Fruit fly (Drosophila melanogaster): ENCODE results near the gene CG15293.
A peak's percentile ranks its signal among the peaks of the same experiment; 100 is the strongest.

Gene CG15293

dm6 chr2L:14125630-14126029 is 16.4 kb upstream of the CG15293 start:
- TF ChIP-seq Hr83 (GFP tag; optimal IDR thresholded peaks at IDR 0.05; ENCODE audit: poor library complexity, severe bottlenecking) (no peak), Dif (GFP tag; optimal IDR thresholded peaks at IDR 0.05; ENCODE audit: partially characterized antibody) (no peak), HLH106 (tag; optimal IDR thresholded peaks at IDR 0.05) (no peak), Jra (GFP tag; optimal IDR thresholded peaks at IDR 0.05) (no peak), foxo (GFP tag; optimal IDR thresholded peaks at IDR 0.05) (no peak), ey (GFP tag; optimal IDR thresholded peaks at IDR 0.05) (no peak), lola (GFP tag; optimal IDR thresholded peaks at IDR 0.05) (no peak), Abd-B (GFP tag; optimal IDR thresholded peaks at IDR 0.05) (no peak)

dm6 chr2L:14123605-14124004 is 14.4 kb upstream of the CG15293 start:
- TF ChIP-seq Mio (GFP tag; optimal IDR thresholded peaks at IDR 0.05) (no peak), dmrt93B (GFP tag; optimal IDR thresholded peaks at IDR 0.05) (no peak), jim (GFP tag; optimal IDR thresholded peaks at IDR 0.05) (no peak), dl (GFP tag; optimal IDR thresholded peaks at IDR 0.05; ENCODE audit: insufficient read depth in 1 of 2, partially characterized antibody in 2 of 2) (no peak), rgr (GFP tag; optimal IDR thresholded peaks at IDR 0.05) (no peak), CG32264 (GFP tag; optimal IDR thresholded peaks at IDR 0.05) (no peak), GATAd (GFP tag; optimal IDR thresholded peaks at IDR 0.05) (no peak), foxo (GFP tag; optimal IDR thresholded peaks at IDR 0.05) (no peak), ey (GFP tag; optimal IDR thresholded peaks at IDR 0.05) (no peak), psq (GFP tag; optimal IDR thresholded peaks at IDR 0.05) (no peak), Hr78 (GFP tag; optimal IDR thresholded peaks at IDR 0.05) (no peak), br (GFP tag; optimal IDR thresholded peaks at IDR 0.05) (no peak), Myc (optimal IDR thresholded peaks at IDR 0.05) (no peak), brk (GFP tag; optimal IDR thresholded peaks at IDR 0.05) (no peak), lola (GFP tag; optimal IDR thresholded peaks at IDR 0.05) (no peak), Sp1 (GFP tag; optimal IDR thresholded peaks at IDR 0.05) (no peak)

- TF ChIP-seq CG9705 (GFP tag; optimal IDR thresholded peaks at IDR 0.05) (no peak), dmrt93B (GFP tag; optimal IDR thresholded peaks at IDR 0.05) (no peak), tai (GFP tag; optimal IDR thresholded peaks at IDR 0.05) (no peak), woc (GFP tag; optimal IDR thresholded peaks at IDR 0.05) (no peak), pan (optimal IDR thresholded peaks at IDR 0.05) (no peak), CG32264 (GFP tag; optimal IDR thresholded peaks at IDR 0.05) (no peak), dsf (GFP tag; optimal IDR thresholded peaks at IDR 0.05; ENCODE audit: borderline replicate concordance) (no peak), foxo (GFP tag; optimal IDR thresholded peaks at IDR 0.05) (peak in 1 of 2 experiments; percentile 16), fru (GFP tag; optimal IDR thresholded peaks at IDR 0.05) (no peak), GATAd (GFP tag; optimal IDR thresholded peaks at IDR 0.05) (no peak), jim (GFP tag; optimal IDR thresholded peaks at IDR 0.05) (no peak), Hnf4 (GFP tag; optimal IDR thresholded peaks at IDR 0.05) (no peak), Myc (optimal IDR thresholded peaks at IDR 0.05) (no peak), sv (GFP tag; optimal IDR thresholded peaks at IDR 0.05) (peak; percentile 9), rgr (GFP tag; optimal IDR thresholded peaks at IDR 0.05) (no peak), usp (GFP tag; optimal IDR thresholded peaks at IDR 0.05) (no peak), sage (GFP tag; optimal IDR thresholded peaks at IDR 0.05) (no peak), psq (GFP tag; optimal IDR thresholded peaks at IDR 0.05) (no peak), Sp1 (GFP tag; optimal IDR thresholded peaks at IDR 0.05) (no peak), dl (GFP tag; optimal IDR thresholded peaks at IDR 0.05; ENCODE audit: insufficient read depth in 1 of 2, partially characterized antibody in 2 of 2) (no peak), CrebA (GFP tag; optimal IDR thresholded peaks at IDR 0.05; ENCODE audit: borderline replicate concordance) (no peak), Abd-B (GFP tag; optimal IDR thresholded peaks at IDR 0.05) (no peak), Dif (GFP tag; optimal IDR thresholded peaks at IDR 0.05; ENCODE audit: partially characterized antibody) (no peak), Dfd (GFP tag; optimal IDR thresholded peaks at IDR 0.05) (no peak), brk (GFP tag; optimal IDR thresholded peaks at IDR 0.05) (no peak), Vsx2 (GFP tag; optimal IDR thresholded peaks at IDR 0.05; ENCODE audit: partially characterized antibody) (no peak), h (GFP tag; optimal IDR thresholded peaks at IDR 0.05) (peak; percentile 1), HLH106 (tag; optimal IDR thresholded peaks at IDR 0.05) (peak; percentile 37), Hr83 (GFP tag; optimal IDR thresholded peaks at IDR 0.05; ENCODE audit: poor library complexity, severe bottlenecking) (no peak), ey (GFP tag; optimal IDR thresholded peaks at IDR 0.05) (no peak), Jra (GFP tag; optimal IDR thresholded peaks at IDR 0.05) (no peak), Hr78 (GFP tag; optimal IDR thresholded peaks at IDR 0.05) (no peak)
Measured at dm6 chr2L:14122742-14123334, 13.6 kb upstream of the CG15293 start.

Data from whole organism, wandering third instar larva.